Worm (Caenorhabditis elegans): ENCODE results near the gene F52B11.5.

DNA sequence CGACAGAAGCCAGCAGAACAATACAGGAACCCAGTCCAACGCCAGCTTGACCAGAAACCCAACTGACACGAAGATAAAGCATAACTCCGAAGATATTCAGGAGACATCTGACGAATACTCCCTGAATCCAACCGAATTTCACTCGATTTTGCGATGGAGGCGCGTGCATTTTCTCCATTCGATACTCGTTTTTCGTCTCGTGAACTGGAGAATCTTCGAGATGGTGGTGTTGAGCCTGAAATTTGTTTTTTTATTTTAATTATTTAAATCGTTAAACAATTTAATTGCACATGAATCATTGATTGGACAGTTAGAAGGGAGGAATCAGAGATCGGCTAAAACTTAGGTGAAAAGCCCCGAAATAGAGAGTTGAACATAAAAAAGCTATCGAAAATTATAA lies 11.3 kb upstream of the F52B11.5 start:
- TF ChIP-seq T20F7.1 (GFP tag; optimal IDR thresholded peaks at IDR 0.05) = no peak
- no peak for TF ChIP-seq nhr-237 (tag; optimal IDR thresholded peaks at IDR 0.05)
- TF ChIP-seq hlh-30 (tag; optimal IDR thresholded peaks at IDR 0.05; ENCODE audit: insufficient read depth) = no peak
- no peak for TF ChIP-seq unc-130 (GFP tag; optimal IDR thresholded peaks at IDR 0.05)
- TF ChIP-seq egl-27 (tag; optimal IDR thresholded peaks at IDR 0.05) = no peak
- TF ChIP-seq lim-7 (GFP tag; IDR thresholded peaks at IDR 0.05) = no peak
- no peak for TF ChIP-seq nhr-28 (tag; optimal IDR thresholded peaks at IDR 0.05)
- TF ChIP-seq nhr-10 (tag; optimal IDR thresholded peaks at IDR 0.05) = no peak
- TF ChIP-seq nhr-11 (tag; optimal IDR thresholded peaks at IDR 0.05) = no peak
- no peak for TF ChIP-seq lin-39 (tag; optimal IDR thresholded peaks at IDR 0.05)
- TF ChIP-seq mep-1 (tag; optimal IDR thresholded peaks at IDR 0.05) = no peak

Data from whole organism, L4 larva.